4 fruit fly cellular contexts compared by ENCODE assay signal in genomic region chrX:17305544-17305943, dm6.
TF ChIP-seq lines count a peak whose summit lies in the region.

No protein-coding gene starts in this region.

- TF ChIP-seq CTCF in whole organism, embryonic (GFP tag; optimal IDR thresholded peaks at IDR 0.05; lab: Kevin White, UChicago) = peak; percentile 10

TF ChIP-seq in whole organism, adult, 20 proteins besides CTCF, POLR2A, EP300 and RAD21:
- TF ChIP-seq bab1 (GFP tag; optimal IDR thresholded peaks at IDR 0.05; lab: Kevin White, UChicago) (peak; percentile 50), Clk (GFP tag; optimal IDR thresholded peaks at IDR 0.05; lab: Kevin White, UChicago) (no peak), CG12768 (GFP tag; optimal IDR thresholded peaks at IDR 0.05; lab: Kevin White, UChicago) (no peak), ovo (GFP tag; optimal IDR thresholded peaks at IDR 0.05; lab: Kevin White, UChicago) (peak; percentile 17), pad (GFP tag; optimal IDR thresholded peaks at IDR 0.05; lab: Kevin White, UChicago) (no peak), CG11617 (GFP tag; optimal IDR thresholded peaks at IDR 0.05; lab: Kevin White, UChicago) (no peak), CG14711 (tag; optimal IDR thresholded peaks at IDR 0.05; lab: Kevin White, UChicago) (no peak), CG5204 (GFP tag; optimal IDR thresholded peaks at IDR 0.05; lab: Kevin White, UChicago) (no peak), cnc (optimal IDR thresholded peaks at IDR 0.05; lab: Kevin White, UChicago) (no peak)

TF ChIP-seq in whole organism, embryonic, 481 proteins besides CTCF, POLR2A, EP300 and RAD21 (continues in another document):
- 0 out of 2 replicates have a peak, but pooled peaks have one; percentile 23 for TF ChIP-seq Dref (GFP tag; IDR thresholded peaks at IDR 0.05; lab: Robert Waterston, UW)
- no peak for TF ChIP-seq CG32772 (GFP tag; IDR thresholded peaks at IDR 0.05; lab: Robert Waterston, UW)
- peak; percentile 69; the same call in 1 of the 2 replicates for TF ChIP-seq bbx (GFP tag; IDR thresholded peaks at IDR 0.05; lab: Robert Waterston, UW; ENCODE audit: partially characterized antibody)
- no peak for TF ChIP-seq Oaz (GFP tag; IDR thresholded peaks at IDR 0.05; lab: Robert Waterston, UW)
- no peak for TF ChIP-seq Sox102F (GFP tag; optimal IDR thresholded peaks at IDR 0.05; lab: Kevin White, UChicago)
- TF ChIP-seq Taf1 (GFP tag; IDR thresholded peaks at IDR 0.05; lab: Robert Waterston, UW) = no peak
- peak; percentile 76 for TF ChIP-seq Abd-B (GFP tag; optimal IDR thresholded peaks at IDR 0.05; lab: Kevin White, UChicago)
- TF ChIP-seq bowl (GFP tag; IDR thresholded peaks at IDR 0.05; lab: Robert Waterston, UW) = no peak
- TF ChIP-seq BEAF-32 (GFP tag; optimal IDR thresholded peaks at IDR 0.05; lab: Kevin White, UChicago) = peak; percentile 57
- TF ChIP-seq CG1603 (tag; optimal IDR thresholded peaks at IDR 0.05; lab: Kevin White, UChicago) = peak; percentile 71
- 0 out of 3 replicates have a peak, but pooled peaks have one; percentile 11 for TF ChIP-seq CG17361 (GFP tag; IDR thresholded peaks at IDR 0.05; lab: Robert Waterston, UW)
- no peak for TF ChIP-seq ci (GFP tag; IDR thresholded peaks at IDR 0.05; lab: Robert Waterston, UW)
- no peak for TF ChIP-seq CG2129 (GFP tag; IDR thresholded peaks at IDR 0.05; lab: Robert Waterston, UW; ENCODE audit: partially characterized antibody)
- TF ChIP-seq CG34422 (GFP tag; IDR thresholded peaks at IDR 0.05; lab: Robert Waterston, UW) = no peak
- TF ChIP-seq CG4730 (GFP tag; IDR thresholded peaks at IDR 0.05; lab: Robert Waterston, UW) = no peak
- TF ChIP-seq Side (GFP tag; optimal IDR thresholded peaks at IDR 0.05; lab: Kevin White, UChicago) = no peak
- no peak for TF ChIP-seq wek (GFP tag; optimal IDR thresholded peaks at IDR 0.05; lab: Kevin White, UChicago)
- no peak for TF ChIP-seq CG4854 (GFP tag; optimal IDR thresholded peaks at IDR 0.05; lab: Kevin White, UChicago)
- no peak for TF ChIP-seq CG7987 (GFP tag; optimal IDR thresholded peaks at IDR 0.05; lab: Kevin White, UChicago)
- TF ChIP-seq ftz-f1 (GFP tag; optimal IDR thresholded peaks at IDR 0.05; lab: Kevin White, UChicago) = no peak
- peak; percentile 63 for TF ChIP-seq ato (GFP tag; IDR thresholded peaks at IDR 0.05; lab: Robert Waterston, UW; ENCODE audit: partially characterized antibody)
- no peak for TF ChIP-seq CG18599 (GFP tag; optimal IDR thresholded peaks at IDR 0.05; lab: Kevin White, UChicago)
- TF ChIP-seq CG16813 (GFP tag; IDR thresholded peaks at IDR 0.05; lab: Robert Waterston, UW; ENCODE audit: partially characterized antibody) = peak; percentile 52; the same call in 2 of the 3 replicates
- TF ChIP-seq Hr3 (GFP tag; optimal IDR thresholded peaks at IDR 0.05; lab: Kevin White, UChicago) = no peak
- peak; percentile 23 for TF ChIP-seq gfzf (GFP tag; optimal IDR thresholded peaks at IDR 0.05; lab: Kevin White, UChicago)
- TF ChIP-seq CG1647 (GFP tag; optimal IDR thresholded peaks at IDR 0.05; lab: Kevin White, UChicago) = no peak
- TF ChIP-seq Lhr (GFP tag; optimal IDR thresholded peaks at IDR 0.05; lab: Kevin White, UChicago) = peak; percentile 93

TF ChIP-seq in whole organism, prepupa, 60 proteins besides CTCF, POLR2A, EP300 and RAD21:
- TF ChIP-seq CG6792 (GFP tag; optimal IDR thresholded peaks at IDR 0.05; lab: Kevin White, UChicago) (no peak), CG11294 (GFP tag; IDR thresholded peaks at IDR 0.05; lab: Robert Waterston, UW) (no peak), svp (GFP tag; lab: Kevin White, UChicago) (no peak), dsx (GFP tag; optimal IDR thresholded peaks at IDR 0.05; lab: Kevin White, UChicago; ENCODE audit: poor library complexity, severe bottlenecking) (no peak), cyc (GFP tag; optimal IDR thresholded peaks at IDR 0.05; lab: Kevin White, UChicago) (no peak), CG3919 (GFP tag; optimal IDR thresholded peaks at IDR 0.05; lab: Kevin White, UChicago) (no peak), ss (GFP tag; optimal IDR thresholded peaks at IDR 0.05; lab: Kevin White, UChicago) (no peak), fd59A (GFP tag; optimal IDR thresholded peaks at IDR 0.05; lab: Kevin White, UChicago) (no peak), CG10669 (GFP tag; optimal IDR thresholded peaks at IDR 0.05; lab: Kevin White, UChicago) (no peak), Ets96B (tag; optimal IDR thresholded peaks at IDR 0.05; lab: Kevin White, UChicago) (no peak), fkh (GFP tag; optimal IDR thresholded peaks at IDR 0.05; lab: Kevin White, UChicago) (peak; percentile 19), Gug (GFP tag; IDR thresholded peaks at IDR 0.05; lab: Robert Waterston, UW) (no peak), CG32006 (GFP tag; optimal IDR thresholded peaks at IDR 0.05; lab: Kevin White, UChicago) (no peak), CG6808 (GFP tag; optimal IDR thresholded peaks at IDR 0.05; lab: Kevin White, UChicago) (peak; percentile 100), Lpt (GFP tag; optimal IDR thresholded peaks at IDR 0.05; lab: Kevin White, UChicago) (no peak), eg (GFP tag; IDR thresholded peaks at IDR 0.05; lab: Robert Waterston, UW) (no peak), Hr4 (GFP tag; optimal IDR thresholded peaks at IDR 0.05; lab: Kevin White, UChicago) (no peak), Eip78C (GFP tag; lab: Kevin White, UChicago) (peak; percentile 10), Met (GFP tag; optimal IDR thresholded peaks at IDR 0.05; lab: Kevin White, UChicago) (no peak), Sox14 (GFP tag; optimal IDR thresholded peaks at IDR 0.05; lab: Kevin White, UChicago) (no peak), CG3032 (tag; optimal IDR thresholded peaks at IDR 0.05; lab: Kevin White, UChicago) (no peak), CG6854 (GFP tag; optimal IDR thresholded peaks at IDR 0.05; lab: Kevin White, UChicago) (no peak), salr (GFP tag; optimal IDR thresholded peaks at IDR 0.05; lab: Kevin White, UChicago) (no peak)

TF ChIP-seq in whole organism, wandering third instar larva, 38 proteins besides CTCF, POLR2A, EP300 and RAD21:
- TF ChIP-seq Myc (optimal IDR thresholded peaks at IDR 0.05; lab: Kevin White, UChicago) = peak; percentile 16
- TF ChIP-seq Rel (GFP tag; optimal IDR thresholded peaks at IDR 0.05; lab: Kevin White, UChicago) = no peak
- no peak for TF ChIP-seq Rel (tag; optimal IDR thresholded peaks at IDR 0.05; lab: Kevin White, UChicago)
- TF ChIP-seq Vsx2 (GFP tag; optimal IDR thresholded peaks at IDR 0.05; lab: Kevin White, UChicago; ENCODE audit: partially characterized antibody) = peak; percentile 87
- no peak for TF ChIP-seq Mio (GFP tag; optimal IDR thresholded peaks at IDR 0.05; lab: Kevin White, UChicago)
